Worm (Caenorhabditis elegans): Measurements from ENCODE around the gene Y48G9A.9.

- TF ChIP-seq C38D4.7 (GFP tag; optimal IDR thresholded peaks at IDR 0.05) (no peak), sox-2 (GFP tag; IDR thresholded peaks at IDR 0.05) (no peak), tbx-2 (tag; optimal IDR thresholded peaks at IDR 0.05) (no peak), ceh-9 (tag; optimal IDR thresholded peaks at IDR 0.05) (no peak), pha-4 (tag; optimal IDR thresholded peaks at IDR 0.05) (no peak), ztf-16 (tag; optimal IDR thresholded peaks at IDR 0.05) (no peak), dmd-4 (tag; optimal IDR thresholded peaks at IDR 0.05; ENCODE audit: borderline replicate concordance) (no peak)
Observed at ce11 chrIII:2091367-2091766, 1.1 kb upstream of the Y48G9A.9 start.
